Worm (Caenorhabditis elegans) whole organism, young adult: ENCODE data around the gene srh-245.

Source experiments
- F49E8.2 ChIP-seq: sonication (generic microtip); optimal IDR thresholded peaks from 3 replicates; lab custom pipeline; 2017; ENCODE audit warnings: missing genetic modification characterization, mild to moderate bottlenecking, missing compliant biosample characterization, antibody characterized with exemption, moderate library complexity; ENCODE audit not compliant: insufficient read depth
- F57C9.4 ChIP-seq: sonication (generic microtip); optimal IDR thresholded peaks from 2 replicates; lab custom pipeline; 2017; ENCODE audit warnings: mild to moderate bottlenecking, missing genetic modification characterization, missing compliant biosample characterization
- aptf-2 ChIP-seq: fragments of 200-800 bp; sonication (Bioruptor generic); conservative IDR thresholded peaks from 2 replicates; pipeline ENCODE4 v1.3.6; 2022; ENCODE audit warnings: missing genetic modification reagents, missing genetic modification characterization, missing compliant biosample characterization
- cebp-1 ChIP-seq, 2 experiments: fragments of 200-800 bp in 1 of 2; sonication (Bioruptor generic) in 1 of 2; sonication (generic microtip) in 1 of 2; IDR thresholded peaks in 1 of 2; optimal IDR thresholded peaks in 1 of 2; 2 replicates each; pipeline versions ENCODE4 v1.3.6 to Lab custom; 2017 to 2022; ENCODE audit warnings: missing compliant biosample characterization in 2 of 2, missing genetic modification characterization in 2 of 2, mild to moderate bottlenecking in 1 of 2, missing genetic modification reagents in 1 of 2, moderate library complexity in 1 of 2
- pbrm-1 ChIP-seq: fragments of 200-800 bp; sonication (Bioruptor generic); IDR thresholded peaks from 2 replicates; pipeline ENCODE4 v1.3.6; 2022; ENCODE audit warnings: missing genetic modification reagents, missing genetic modification characterization, missing compliant biosample characterization

- TF ChIP-seq cebp-1 (GFP tag; IDR thresholded peaks at IDR 0.05; lab: Robert Waterston, UW) = no peak
- no peak for TF ChIP-seq cebp-1 (tag; optimal IDR thresholded peaks at IDR 0.05; lab: Kevin White, UChicago)
- no peak for TF ChIP-seq pbrm-1
- TF ChIP-seq F57C9.4 (tag; lab: Kevin White, UChicago) = no peak
- TF ChIP-seq F49E8.2 = no peak
- no peak for TF ChIP-seq aptf-2 (GFP tag; lab: Robert Waterston, UW)
Measured at ce11 chrV:619054-619453, 36.7 kb downstream of the srh-245 start, which contains the start of gene F48G7.4.
